Fruit fly (Drosophila melanogaster): ENCODE results near the gene CG13738.
A peak's percentile ranks its signal among the peaks of the same experiment; 100 is the strongest.

Gene CG13738

dm6 chr3L:13986330-13986729 lies 13.1 kb upstream of the CG13738 start, which contains the start of gene CG17362 (continued):
- peak; percentile 45 for TF ChIP-seq Meics (GFP tag; optimal IDR thresholded peaks at IDR 0.05)
- TF ChIP-seq CkIIα-i1 (GFP tag; IDR thresholded peaks at IDR 0.05) = no peak
- no peak for TF ChIP-seq NC2β (GFP tag; optimal IDR thresholded peaks at IDR 0.05)
- no peak for TF ChIP-seq gcm2 (GFP tag; optimal IDR thresholded peaks at IDR 0.05)
- TF ChIP-seq zfh1 (GFP tag; IDR thresholded peaks at IDR 0.05) = no peak
- TF ChIP-seq lab (GFP tag; optimal IDR thresholded peaks at IDR 0.05) = peak; percentile 80
- TF ChIP-seq E2f2 (GFP tag; IDR thresholded peaks at IDR 0.05) = no peak
- no peak for TF ChIP-seq bbx (GFP tag; IDR thresholded peaks at IDR 0.05; ENCODE audit: partially characterized antibody)
- TF ChIP-seq amos (GFP tag; IDR thresholded peaks at IDR 0.05; ENCODE audit: partially characterized antibody) = no peak
- TF ChIP-seq seq (GFP tag; IDR thresholded peaks at IDR 0.05) = no peak
- TF ChIP-seq CG11560 (tag; IDR thresholded peaks at IDR 0.05) = no peak
- TF ChIP-seq CG5180 (GFP tag; optimal IDR thresholded peaks at IDR 0.05) = no peak
- TF ChIP-seq CG4707 (GFP tag; optimal IDR thresholded peaks at IDR 0.05) = no peak
- no peak for TF ChIP-seq Taf1 (GFP tag; IDR thresholded peaks at IDR 0.05)
- TF ChIP-seq tup (GFP tag; optimal IDR thresholded peaks at IDR 0.05) = no peak
- TF ChIP-seq Doc2 (GFP tag; IDR thresholded peaks at IDR 0.05) = no peak
- peak; percentile 24 for TF ChIP-seq CG15514 (GFP tag; optimal IDR thresholded peaks at IDR 0.05)
- no peak for TF ChIP-seq Fer1 (GFP tag; optimal IDR thresholded peaks at IDR 0.05)
- no peak for TF ChIP-seq hth (optimal IDR thresholded peaks at IDR 0.05)
- TF ChIP-seq BEAF-32 (GFP tag; optimal IDR thresholded peaks at IDR 0.05) = no peak
- TF ChIP-seq D19A (tag; optimal IDR thresholded peaks at IDR 0.05) = no peak
- TF ChIP-seq CG11695 (GFP tag; IDR thresholded peaks at IDR 0.05) = no peak
- TF ChIP-seq Rfx (GFP tag; IDR thresholded peaks at IDR 0.05) = no peak
- no peak for TF ChIP-seq CG10431 (GFP tag; optimal IDR thresholded peaks at IDR 0.05)
- no peak for TF ChIP-seq CG4730 (GFP tag; IDR thresholded peaks at IDR 0.05)
- TF ChIP-seq CG3065 (GFP tag; optimal IDR thresholded peaks at IDR 0.05) = no peak
- no peak for TF ChIP-seq aop (GFP tag; IDR thresholded peaks at IDR 0.05)
- no peak for TF ChIP-seq phol (tag; optimal IDR thresholded peaks at IDR 0.05)
- TF ChIP-seq Blimp-1 (GFP tag; optimal IDR thresholded peaks at IDR 0.05) = no peak
- TF ChIP-seq gt (GFP tag; IDR thresholded peaks at IDR 0.05) = no peak
- TF ChIP-seq dati (GFP tag; IDR thresholded peaks at IDR 0.05) = no peak
- peak; percentile 41 for TF ChIP-seq Ets65A (GFP tag)
- TF ChIP-seq mld (GFP tag; IDR thresholded peaks at IDR 0.05; ENCODE audit: partially characterized antibody) = no peak
- peak; percentile 4 for TF ChIP-seq B-H2 (GFP tag; optimal IDR thresholded peaks at IDR 0.05)
- no peak for TF ChIP-seq CG10267 (tag; optimal IDR thresholded peaks at IDR 0.05)
- TF ChIP-seq Dfd (GFP tag; optimal IDR thresholded peaks at IDR 0.05) = no peak
- no peak for TF ChIP-seq CG12155 (GFP tag; optimal IDR thresholded peaks at IDR 0.05)
- TF ChIP-seq eyg (GFP tag; optimal IDR thresholded peaks at IDR 0.05) = no peak
- no peak for TF ChIP-seq TFAM (GFP tag; optimal IDR thresholded peaks at IDR 0.05)
- no peak for TF ChIP-seq CG2889 (GFP tag; IDR thresholded peaks at IDR 0.05)
- TF ChIP-seq emc (GFP tag; optimal IDR thresholded peaks at IDR 0.05) = no peak
- no peak for TF ChIP-seq CG15269 (tag; optimal IDR thresholded peaks at IDR 0.05)
- TF ChIP-seq ab (GFP tag; optimal IDR thresholded peaks at IDR 0.05) = no peak
- TF ChIP-seq bowl (GFP tag; IDR thresholded peaks at IDR 0.05) = no peak
- no peak for TF ChIP-seq CG3995 (GFP tag; optimal IDR thresholded peaks at IDR 0.05)
- TF ChIP-seq CG1832 (GFP tag; optimal IDR thresholded peaks at IDR 0.05) = no peak
- no peak for TF ChIP-seq jumu (GFP tag; optimal IDR thresholded peaks at IDR 0.05)
- TF ChIP-seq CG10543 (GFP tag; optimal IDR thresholded peaks at IDR 0.05) = peak; percentile 17
- no peak for TF ChIP-seq sim (GFP tag; IDR thresholded peaks at IDR 0.05)
- no peak for TF ChIP-seq gcm (GFP tag; optimal IDR thresholded peaks at IDR 0.05)
- no peak for TF ChIP-seq CG4617 (GFP tag; optimal IDR thresholded peaks at IDR 0.05; ENCODE audit: borderline replicate concordance)
- peak; percentile 73 for TF ChIP-seq CG18599 (GFP tag; optimal IDR thresholded peaks at IDR 0.05)

All from whole organism, embryonic.